Fruit fly (Drosophila melanogaster) whole organism, embryonic: ENCODE measurements around the gene CG31637.
A peak's percentile ranks its signal among the peaks of the same experiment; 100 is the strongest.

Experiments
- CG10147 ChIP-seq: fragments of 200-800 bp; sonication (Bioruptor generic); optimal IDR thresholded peaks from 2 replicates; lab custom pipeline; 2019; ENCODE audit warnings: missing biosample characterization, mild to moderate bottlenecking, missing genetic modification characterization, moderate library complexity
- CG11093 ChIP-seq: fragments of 200-800 bp; sonication (Bioruptor generic); IDR thresholded peaks from 3 replicates; pipeline ENCODE4 v1.3.6; 2022; ENCODE audit warnings: missing biosample characterization, missing genetic modification characterization
- CG11560 ChIP-seq: fragments of 200-800 bp; sonication (Bioruptor generic); IDR thresholded peaks from 3 replicates; pipeline ENCODE4 v1.3.6; 2022; ENCODE audit warnings: missing biosample characterization, missing genetic modification characterization
- CG12391 ChIP-seq: fragments of 200-800 bp; sonication (Bioruptor generic); optimal IDR thresholded peaks from 3 replicates; lab custom pipeline; 2018; ENCODE audit warnings: missing biosample characterization, mild to moderate bottlenecking, missing genetic modification characterization, moderate library complexity
- CG13123 ChIP-seq: fragments of 200-800 bp; sonication (Bioruptor generic); optimal IDR thresholded peaks from 2 replicates; lab custom pipeline; 2016; ENCODE audit warnings: missing biosample characterization, missing genetic modification characterization
- CG15696 ChIP-seq: fragments of 200-800 bp; sonication (Bioruptor generic); optimal IDR thresholded peaks from 2 replicates; lab custom pipeline; 2019; ENCODE audit warnings: missing biosample characterization, mild to moderate bottlenecking, missing genetic modification characterization, moderate library complexity
- CG16815 ChIP-seq: fragments of 200-800 bp; sonication (Bioruptor generic); optimal IDR thresholded peaks from 3 replicates; lab custom pipeline; 2017; ENCODE audit warnings: missing biosample characterization, mild to moderate bottlenecking, missing genetic modification characterization
- CG17359 ChIP-seq: fragments of 200-800 bp; sonication (Bioruptor generic); optimal IDR thresholded peaks from 3 replicates; lab custom pipeline; 2018; ENCODE audit warnings: missing biosample characterization, mild to moderate bottlenecking, missing genetic modification characterization, moderate library complexity
- CG17568 ChIP-seq: fragments of 200-800 bp; sonication (Bioruptor generic); optimal IDR thresholded peaks from 2 replicates; lab custom pipeline; 2018; ENCODE audit warnings: missing biosample characterization, mild to moderate bottlenecking, missing genetic modification characterization, moderate library complexity
- CG18619 ChIP-seq: fragments of 200-800 bp; sonication (Bioruptor generic); optimal IDR thresholded peaks from 3 replicates; lab custom pipeline; 2017; ENCODE audit warnings: missing biosample characterization, mild to moderate bottlenecking, missing genetic modification characterization
- CG30431 ChIP-seq: fragments of 200-800 bp; sonication (Bioruptor generic); optimal IDR thresholded peaks from 2 replicates; lab custom pipeline; 2017; ENCODE audit warnings: missing biosample characterization, missing genetic modification characterization
- CG3281 ChIP-seq: fragments of 200-800 bp; sonication (Bioruptor generic); optimal IDR thresholded peaks from 3 replicates; lab custom pipeline; 2017; ENCODE audit warnings: missing biosample characterization, mild to moderate bottlenecking, missing genetic modification characterization
- CG33213 ChIP-seq: fragments of 200-800 bp; sonication (Bioruptor generic); optimal IDR thresholded peaks from 3 replicates; lab custom pipeline; 2016; ENCODE audit warnings: missing biosample characterization, missing genetic modification characterization
- CG34224 ChIP-seq: fragments of 200-800 bp; sonication (Bioruptor generic); IDR thresholded peaks from 3 replicates; pipeline ENCODE4 v1.3.6; 2022; ENCODE audit warnings: missing biosample characterization, missing genetic modification characterization; ENCODE audit not compliant: partially characterized antibody
- CG3847 ChIP-seq: fragments of 200-800 bp; sonication (Bioruptor generic); IDR thresholded peaks from 2 replicates; pipeline ENCODE4 v1.3.6; 2022; ENCODE audit warnings: missing biosample characterization, missing genetic modification characterization
- CG42726 ChIP-seq: fragments of 200-800 bp; sonication (Bioruptor generic); IDR thresholded peaks from 2 replicates; pipeline ENCODE4 v1.3.6; 2022; ENCODE audit warnings: missing biosample characterization, missing genetic modification characterization; ENCODE audit not compliant: partially characterized antibody
- CG4730 ChIP-seq: fragments of 200-800 bp; sonication (Bioruptor generic); IDR thresholded peaks from 2 replicates; pipeline ENCODE4 v1.3.6; 2022; ENCODE audit warnings: missing biosample characterization, missing genetic modification characterization
- CG6765 ChIP-seq: fragments of 200-800 bp; sonication (Bioruptor generic); optimal IDR thresholded peaks from 3 replicates; lab custom pipeline; 2017; ENCODE audit warnings: missing biosample characterization, mild to moderate bottlenecking, missing genetic modification characterization
- CG8478 ChIP-seq: fragments of >200 bp; optimal IDR thresholded peaks from 2 replicates; lab custom pipeline; 2018
- Dad ChIP-seq: fragments of 200-800 bp; sonication (Bioruptor generic); optimal IDR thresholded peaks from 3 replicates; lab custom pipeline; 2016; ENCODE audit warnings: missing biosample characterization, missing genetic modification characterization
- Doc3 ChIP-seq: fragments of 200-800 bp; sonication (Bioruptor generic); IDR thresholded peaks from 3 replicates; pipeline ENCODE4 v1.3.6; 2022; ENCODE audit warnings: missing biosample characterization, missing genetic modification characterization; ENCODE audit not compliant: partially characterized antibody
- Fer2 ChIP-seq: fragments of 200-800 bp; sonication (Bioruptor generic); optimal IDR thresholded peaks from 2 replicates; lab custom pipeline; 2018; ENCODE audit warnings: missing biosample characterization, mild to moderate bottlenecking, missing genetic modification characterization, moderate library complexity
- Gug ChIP-seq: fragments of 200-800 bp; sonication (Bioruptor generic); IDR thresholded peaks from 4 replicates; pipeline ENCODE4 v1.3.6; 2022; ENCODE audit warnings: missing biosample characterization, missing genetic modification characterization
- H2.0 ChIP-seq: fragments of 200-800 bp; sonication (Bioruptor generic); IDR thresholded peaks from 2 replicates; pipeline ENCODE4 v1.3.6; 2022; ENCODE audit warnings: missing biosample characterization, missing genetic modification characterization
- Hr39 ChIP-seq: fragments of >200 bp; optimal IDR thresholded peaks from 2 replicates; lab custom pipeline; 2017
- Myb ChIP-seq: fragments of 200-800 bp; sonication (Bioruptor generic); optimal IDR thresholded peaks from 2 replicates; lab custom pipeline; 2016; ENCODE audit warnings: missing biosample characterization, missing genetic modification characterization
- Optix ChIP-seq: fragments of 200-800 bp; sonication (Bioruptor generic); IDR thresholded peaks from 3 replicates; pipeline ENCODE4 v1.3.6; 2022; ENCODE audit warnings: missing biosample characterization, missing genetic modification characterization
- Ravus ChIP-seq: fragments of 200-800 bp; sonication (Bioruptor generic); IDR thresholded peaks from 2 replicates; pipeline ENCODE4 v1.3.6; 2022; ENCODE audit warnings: missing biosample characterization, missing genetic modification characterization
- Taf1 ChIP-seq: fragments of 200-800 bp; sonication (Bioruptor generic); IDR thresholded peaks from 2 replicates; pipeline ENCODE4 v1.3.6; 2022; ENCODE audit warnings: missing biosample characterization, missing genetic modification characterization
- aop ChIP-seq: fragments of 200-800 bp; sonication (Bioruptor generic); IDR thresholded peaks from 2 replicates; pipeline ENCODE4 v1.3.6; 2022; ENCODE audit warnings: missing biosample characterization, missing genetic modification characterization
- bab2 ChIP-seq: fragments of 200-800 bp; sonication (Bioruptor generic); optimal IDR thresholded peaks from 2 replicates; lab custom pipeline; 2016; ENCODE audit warnings: missing biosample characterization, missing genetic modification characterization
- btn ChIP-seq: fragments of 200-800 bp; sonication (Bioruptor generic); optimal IDR thresholded peaks from 2 replicates; lab custom pipeline; 2016; ENCODE audit warnings: missing biosample characterization, missing genetic modification characterization
- cwo ChIP-seq: fragments of 200-800 bp; sonication (Bioruptor generic); optimal IDR thresholded peaks from 3 replicates; lab custom pipeline; 2017; ENCODE audit warnings: missing biosample characterization, missing genetic modification characterization, mild to moderate bottlenecking, moderate library complexity, missing genetic modification reagents
- danr ChIP-seq: fragments of 200-800 bp; sonication (Bioruptor generic); IDR thresholded peaks from 2 replicates; pipeline ENCODE4 v1.3.6; 2022; ENCODE audit warnings: missing biosample characterization, missing genetic modification characterization
- dmrt99B ChIP-seq: fragments of 200-800 bp; sonication (Bioruptor generic); optimal IDR thresholded peaks from 2 replicates; lab custom pipeline; 2018; ENCODE audit warnings: missing biosample characterization, mild to moderate bottlenecking, missing genetic modification characterization, moderate library complexity
- emc ChIP-seq: fragments of 200-800 bp; sonication (Bioruptor generic); optimal IDR thresholded peaks from 2 replicates; lab custom pipeline; 2016; ENCODE audit warnings: missing biosample characterization, missing genetic modification characterization
- fd102C ChIP-seq: fragments of 200-800 bp; sonication (Bioruptor generic); optimal IDR thresholded peaks from 2 replicates; lab custom pipeline; 2018; ENCODE audit warnings: missing biosample characterization, mild to moderate bottlenecking, missing genetic modification characterization, moderate library complexity
- fd96Cb ChIP-seq: fragments of 200-800 bp; sonication (Bioruptor generic); optimal IDR thresholded peaks from 2 replicates; lab custom pipeline; 2018; ENCODE audit warnings: missing biosample characterization, mild to moderate bottlenecking, missing genetic modification characterization, moderate library complexity
- fru ChIP-seq: fragments of >200 bp; optimal IDR thresholded peaks from 2 replicates; lab custom pipeline; 2017
- gcm2 ChIP-seq: fragments of 200-800 bp; sonication (Bioruptor generic); optimal IDR thresholded peaks from 2 replicates; lab custom pipeline; 2016; ENCODE audit warnings: missing biosample characterization, missing genetic modification characterization
- grn ChIP-seq: fragments of 200-800 bp; sonication (Bioruptor generic); optimal IDR thresholded peaks from 3 replicates; lab custom pipeline; 2017; ENCODE audit warnings: missing biosample characterization, missing genetic modification characterization
- hb ChIP-seq: fragments of 200-800 bp; sonication (Bioruptor generic); IDR thresholded peaks from 3 replicates; pipeline ENCODE4 v1.3.6; 2022; ENCODE audit warnings: missing biosample characterization, missing genetic modification characterization; ENCODE audit not compliant: partially characterized antibody
- mam ChIP-seq: fragments of 200-800 bp; sonication (Bioruptor generic); optimal IDR thresholded peaks from 3 replicates; lab custom pipeline; 2016; ENCODE audit warnings: missing biosample characterization, missing genetic modification characterization
- p53 ChIP-seq: fragments of 200-800 bp; sonication (Bioruptor generic); optimal IDR thresholded peaks from 2 replicates; lab custom pipeline; 2016; ENCODE audit warnings: missing biosample characterization, missing genetic modification characterization
- scrt ChIP-seq: fragments of 200-800 bp; sonication (Bioruptor generic); optimal IDR thresholded peaks from 2 replicates; lab custom pipeline; 2018; ENCODE audit warnings: missing biosample characterization, mild to moderate bottlenecking, missing genetic modification characterization, moderate library complexity
- sens ChIP-seq: fragments of 200-800 bp; sonication (Bioruptor generic); peaks from one replicate; lab custom pipeline; 2016; ENCODE audit warnings: missing biosample characterization, missing genetic modification characterization
- seq ChIP-seq: fragments of 200-800 bp; sonication (Bioruptor generic); IDR thresholded peaks from 2 replicates; pipeline ENCODE4 v1.3.6; 2022; ENCODE audit warnings: missing biosample characterization, missing genetic modification characterization
- slp2 ChIP-seq: fragments of 200-800 bp; sonication (Bioruptor generic); optimal IDR thresholded peaks from 2 replicates; lab custom pipeline; 2016; ENCODE audit warnings: missing biosample characterization, missing genetic modification characterization
- so ChIP-seq: fragments of 200-800 bp; sonication (Bioruptor generic); IDR thresholded peaks from 3 replicates; pipeline ENCODE4 v1.3.6; 2022; ENCODE audit warnings: missing biosample characterization, missing genetic modification characterization
- tll ChIP-seq, 2 experiments: fragments of 200-800 bp in 1 of 2; fragments of >200 bp in 1 of 2; sonication (Bioruptor generic) in 1 of 2; optimal IDR thresholded peaks; 2 replicates each; lab custom pipeline; 2017 to 2019; ENCODE audit warnings: missing biosample characterization in 2 of 2, missing genetic modification characterization in 2 of 2, mild to moderate bottlenecking in 1 of 2, moderate library complexity in 1 of 2
- vnd ChIP-seq: fragments of 200-800 bp; sonication (Bioruptor generic); IDR thresholded peaks from 3 replicates; pipeline ENCODE4 v1.3.6; 2022; ENCODE audit warnings: missing biosample characterization, missing genetic modification characterization; ENCODE audit not compliant: partially characterized antibody
- z ChIP-seq: fragments of 200-800 bp; sonication (Bioruptor generic); IDR thresholded peaks from 3 replicates; pipeline ENCODE4 v1.3.6; 2022; ENCODE audit warnings: missing biosample characterization, missing genetic modification characterization

Gene CG31637

dm6 chr2L:6490783-6491249 is 7.6 kb upstream of the CG31637 start, which contains the start of the genes Phf5a and CG31638 (continued):
- TF ChIP-seq so (GFP tag; lab: Robert Waterston, UW) (peak; percentile 87; the same call in 2 of the 3 replicates), mam (peak; percentile 81), CG3281 (peak; percentile 94), btn (GFP tag; lab: Kevin White, UChicago) (no peak), CG16815 (GFP tag; lab: Kevin White, UChicago) (peak; percentile 73), sens (GFP tag; lab: Kevin White, UChicago) (peak; percentile 86), H2.0 (GFP tag; lab: Robert Waterston, UW) (peak; percentile 53; the same call in 1 of the 2 replicates), gcm2 (GFP tag; lab: Kevin White, UChicago) (peak; percentile 70), CG3847 (GFP tag; lab: Robert Waterston, UW) (peak; percentile 90), p53 (GFP tag; lab: Kevin White, UChicago) (no peak), Hr39 (lab: Kevin White, UChicago) (no peak), CG15696 (tag; lab: Kevin White, UChicago) (peak; percentile 97), CG11093 (GFP tag; lab: Robert Waterston, UW) (peak; percentile 96), CG4730 (GFP tag; lab: Robert Waterston, UW) (peak; percentile 97), fd102C (GFP tag; lab: Kevin White, UChicago) (peak; percentile 80), seq (GFP tag; lab: Robert Waterston, UW) (peak; percentile 79), tll (GFP tag; optimal IDR thresholded peaks at IDR 0.05; lab: Kevin White, UChicago) (peak in 1 of 2 experiments; percentile 46), Fer2 (tag; lab: Kevin White, UChicago) (peak; percentile 95), aop (GFP tag; lab: Robert Waterston, UW) (no peak), vnd (GFP tag; lab: Robert Waterston, UW) (no peak), dmrt99B (tag; lab: Kevin White, UChicago) (peak; percentile 95), slp2 (GFP tag; lab: Kevin White, UChicago) (peak; percentile 61), cwo (peak; percentile 87), CG30431 (GFP tag; lab: Kevin White, UChicago) (peak; percentile 4), Optix (GFP tag; lab: Robert Waterston, UW) (peak; percentile 89), CG34224 (GFP tag; lab: Robert Waterston, UW) (0 out of 3 replicates have a peak, but pooled peaks have one; percentile 39), grn (no peak), CG12391 (tag; lab: Kevin White, UChicago) (peak; percentile 99), fd96Cb (tag; lab: Kevin White, UChicago) (peak; percentile 97), CG13123 (GFP tag; lab: Kevin White, UChicago) (peak; percentile 79), z (GFP tag; lab: Robert Waterston, UW) (no peak), Dad (GFP tag; lab: Kevin White, UChicago) (no peak), CG6765 (peak; percentile 81), CG33213 (GFP tag; lab: Kevin White, UChicago) (no peak), CG17568 (GFP tag; lab: Kevin White, UChicago) (no peak), emc (GFP tag; lab: Kevin White, UChicago) (no peak), fru (no peak), Myb (GFP tag; lab: Kevin White, UChicago) (peak; percentile 59), bab2 (peak; percentile 13), hb (GFP tag; lab: Robert Waterston, UW) (no peak), CG11560 (tag; lab: Robert Waterston, UW) (no peak), Ravus (GFP tag; lab: Robert Waterston, UW) (no peak), CG18619 (GFP tag; lab: Kevin White, UChicago) (peak; percentile 87), CG17359 (peak; percentile 99), CG10147 (peak; percentile 52), CG42726 (GFP tag; lab: Robert Waterston, UW) (no peak), Taf1 (peak; percentile 95), scrt (peak; percentile 88), danr (GFP tag; lab: Robert Waterston, UW) (peak; percentile 94), Gug (GFP tag; lab: Robert Waterston, UW) (peak; percentile 95), CG8478 (lab: Kevin White, UChicago) (no peak), Doc3 (GFP tag; lab: Robert Waterston, UW) (no peak)
